Worm (Caenorhabditis elegans): Measurements from ENCODE around the gene ZC239.5.

DNA sequence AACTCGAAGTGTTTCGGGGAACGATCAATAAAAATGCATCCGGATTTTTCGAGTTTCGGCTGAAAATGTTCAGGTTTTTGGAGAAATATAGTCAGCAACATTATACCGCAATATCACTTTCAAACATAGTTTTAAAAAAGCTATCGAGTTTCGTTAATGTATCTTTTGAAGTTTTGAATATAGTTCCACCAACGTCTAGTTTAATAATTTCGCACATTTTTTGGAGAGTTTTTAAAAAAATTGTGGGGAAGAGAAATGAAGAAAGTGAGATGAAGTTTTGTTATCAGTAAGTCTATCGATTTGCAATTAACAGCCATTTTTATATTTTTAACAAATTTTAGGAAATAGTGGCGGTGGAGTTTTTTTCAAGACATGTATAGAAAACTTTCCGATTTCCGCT lies 15.3 kb downstream of the ZC239.5 start, which contains the start of gene ZC239.17:
- TF ChIP-seq C17E4.6 (GFP tag; IDR thresholded peaks at IDR 0.05) (no peak), ceh-40 (GFP tag; IDR thresholded peaks at IDR 0.05) (no peak), B0336.3 (GFP tag; IDR thresholded peaks at IDR 0.05) (no peak), ztf-26 (tag; optimal IDR thresholded peaks at IDR 0.05) (no peak), mxl-1 (tag; optimal IDR thresholded peaks at IDR 0.05) (no peak), Y56A3A.18 (GFP tag; IDR thresholded peaks at IDR 0.05) (no peak), gei-17 (GFP tag; optimal IDR thresholded peaks at IDR 0.05) (no peak), hrde-1 (tag; optimal IDR thresholded peaks at IDR 0.05; ENCODE audit: borderline replicate concordance) (no peak), snpc-3.4 (tag; optimal IDR thresholded peaks at IDR 0.05) (no peak), unc-62 (GFP tag; optimal IDR thresholded peaks at IDR 0.05) (no peak), hsf-1 (GFP tag; IDR thresholded peaks at IDR 0.05) (no peak), F23B12.7 (tag; optimal IDR thresholded peaks at IDR 0.05; ENCODE audit: insufficient read depth) (no peak), D2030.7 (GFP tag; IDR thresholded peaks at IDR 0.05) (no peak)
